Fruit fly (Drosophila melanogaster): Measurements from ENCODE around the gene Hr4.

- TF ChIP-seq insv (optimal IDR thresholded peaks at IDR 0.05) (no peak), Sin3A (optimal IDR thresholded peaks at IDR 0.05) (no peak), Myc (optimal IDR thresholded peaks at IDR 0.05) (no peak), psq (optimal IDR thresholded peaks at IDR 0.05) (no peak), h (optimal IDR thresholded peaks at IDR 0.05) (no peak), ttk (optimal IDR thresholded peaks at IDR 0.05) (no peak)
Measured at dm6 chrX:1947178-1947872, 5.6 kb downstream of the Hr4 start.

All from Kc167 (cell line).